In the genomic region with DNA sequence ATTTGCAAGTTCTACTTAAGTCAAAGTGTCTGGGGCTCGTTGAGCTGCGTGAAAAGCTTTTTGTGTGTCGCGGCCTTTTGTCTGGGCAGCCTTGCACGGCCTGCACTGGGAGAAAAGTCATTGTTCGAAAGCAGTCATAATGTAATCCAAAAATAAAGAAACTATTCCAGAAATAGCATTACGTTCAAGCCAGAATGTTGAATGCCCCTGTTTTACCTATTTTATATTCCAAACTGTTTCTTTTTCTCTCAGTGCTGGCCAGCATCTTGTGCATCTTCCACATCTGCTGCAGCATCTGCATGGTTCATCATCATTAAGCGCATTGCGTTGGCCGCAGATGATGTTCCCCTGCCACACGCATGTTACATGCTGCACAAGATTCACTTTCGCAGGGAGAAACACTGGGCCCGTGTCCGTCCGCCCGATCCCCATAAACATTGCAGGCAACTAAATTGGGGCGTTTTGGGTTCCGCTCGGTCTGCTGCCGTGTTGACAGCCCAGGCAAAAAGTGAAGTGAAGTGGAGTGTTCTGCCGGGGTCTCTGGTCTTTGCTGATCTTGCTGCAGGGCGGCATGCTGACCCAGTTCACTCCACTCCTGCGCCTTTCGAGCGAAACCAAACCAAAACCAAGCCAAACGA, we compare ENCODE assay signal across 1 fruit fly cellular context.
TF ChIP-seq lines count a peak whose summit lies in the region.

No protein-coding gene starts in this region.

TF ChIP-seq in whole organism, embryonic, 481 proteins besides CTCF, POLR2A, EP300 and RAD21 (continued from another document and continues in another):
- TF ChIP-seq ken (GFP tag; IDR thresholded peaks at IDR 0.05; lab: Robert Waterston, UW) (peak; percentile 62; the same call in 2 of the 3 replicates), danr (GFP tag; IDR thresholded peaks at IDR 0.05; lab: Robert Waterston, UW) (no peak), slou (GFP tag; optimal IDR thresholded peaks at IDR 0.05; lab: Kevin White, UChicago) (no peak), insv (GFP tag; optimal IDR thresholded peaks at IDR 0.05; lab: Kevin White, UChicago) (no peak), Oaz (GFP tag; IDR thresholded peaks at IDR 0.05; lab: Robert Waterston, UW) (peak; percentile 32; the same call in 1 of the 2 replicates), hth (optimal IDR thresholded peaks at IDR 0.05; lab: Kevin White, UChicago) (no peak), Hr51 (GFP tag; optimal IDR thresholded peaks at IDR 0.05; lab: Kevin White, UChicago) (peak in 1 of 2 experiments; percentile 51), CG1602 (GFP tag; optimal IDR thresholded peaks at IDR 0.05; lab: Kevin White, UChicago) (peak; percentile 41), chn (GFP tag; optimal IDR thresholded peaks at IDR 0.05; lab: Kevin White, UChicago) (peak; percentile 58), CG15514 (GFP tag; optimal IDR thresholded peaks at IDR 0.05; lab: Kevin White, UChicago) (no peak), tin (GFP tag; optimal IDR thresholded peaks at IDR 0.05; lab: Kevin White, UChicago) (peak; percentile 76), CG3847 (GFP tag; IDR thresholded peaks at IDR 0.05; lab: Robert Waterston, UW) (no peak), ewg (GFP tag; optimal IDR thresholded peaks at IDR 0.05; lab: Kevin White, UChicago) (peak; percentile 52), Deaf1 (tag; optimal IDR thresholded peaks at IDR 0.05; lab: Kevin White, UChicago) (no peak), BEAF-32 (GFP tag; optimal IDR thresholded peaks at IDR 0.05; lab: Kevin White, UChicago) (no peak), CG8765 (GFP tag; IDR thresholded peaks at IDR 0.05; lab: Robert Waterston, UW) (no peak), dimm (GFP tag; IDR thresholded peaks at IDR 0.05; lab: Robert Waterston, UW) (0 out of 2 replicates have a peak, but pooled peaks have one; percentile 40), CG30431 (GFP tag; optimal IDR thresholded peaks at IDR 0.05; lab: Kevin White, UChicago) (peak; percentile 41), toy (GFP tag; IDR thresholded peaks at IDR 0.05; lab: Robert Waterston, UW) (no peak), sug (tag; optimal IDR thresholded peaks at IDR 0.05; lab: Kevin White, UChicago) (no peak), grau (tag; optimal IDR thresholded peaks at IDR 0.05; lab: Kevin White, UChicago) (peak; percentile 38), sens-2 (GFP tag; IDR thresholded peaks at IDR 0.05; lab: Robert Waterston, UW) (peak; percentile 67), NfI (GFP tag; optimal IDR thresholded peaks at IDR 0.05; lab: Kevin White, UChicago) (peak; percentile 45), otp (GFP tag; IDR thresholded peaks at IDR 0.05; lab: Robert Waterston, UW) (peak; percentile 75), wor (GFP tag; IDR thresholded peaks at IDR 0.05; lab: Robert Waterston, UW) (peak; percentile 64), CHES-1-like (GFP tag; optimal IDR thresholded peaks at IDR 0.05; lab: Kevin White, UChicago) (peak; percentile 19), Dref (GFP tag; IDR thresholded peaks at IDR 0.05; lab: Robert Waterston, UW) (no peak), CG6254 (GFP tag; optimal IDR thresholded peaks at IDR 0.05; lab: Kevin White, UChicago) (peak; percentile 62), CG34376 (GFP tag; optimal IDR thresholded peaks at IDR 0.05; lab: Kevin White, UChicago) (no peak), Side (GFP tag; optimal IDR thresholded peaks at IDR 0.05; lab: Kevin White, UChicago) (peak; percentile 21), CG2199 (GFP tag; IDR thresholded peaks at IDR 0.05; lab: Robert Waterston, UW) (no peak), HLH3B (GFP tag; IDR thresholded peaks at IDR 0.05; lab: Robert Waterston, UW) (peak; percentile 68), sc (optimal IDR thresholded peaks at IDR 0.05; lab: Kevin White, UChicago) (no peak), sc (GFP tag; optimal IDR thresholded peaks at IDR 0.05; lab: Kevin White, UChicago) (peak; percentile 43), CG13287 (GFP tag; IDR thresholded peaks at IDR 0.05; lab: Robert Waterston, UW; ENCODE audit: partially characterized antibody) (no peak), Hmx (GFP tag; optimal IDR thresholded peaks at IDR 0.05; lab: Kevin White, UChicago) (no peak), dati (GFP tag; IDR thresholded peaks at IDR 0.05; lab: Robert Waterston, UW) (0 out of 2 replicates have a peak, but pooled peaks have one; percentile 27), CG12659 (GFP tag; optimal IDR thresholded peaks at IDR 0.05; lab: Kevin White, UChicago) (peak; percentile 28), CG4404 (GFP tag; IDR thresholded peaks at IDR 0.05; lab: Robert Waterston, UW) (0 out of 2 replicates have a peak, but pooled peaks have one; percentile 7), Myb (GFP tag; optimal IDR thresholded peaks at IDR 0.05; lab: Kevin White, UChicago) (peak; percentile 6), shn (GFP tag; optimal IDR thresholded peaks at IDR 0.05; lab: Kevin White, UChicago) (peak; percentile 30), cato (GFP tag; optimal IDR thresholded peaks at IDR 0.05; lab: Kevin White, UChicago; ENCODE audit: borderline replicate concordance) (peak; percentile 35), CG14965 (GFP tag; optimal IDR thresholded peaks at IDR 0.05; lab: Kevin White, UChicago; ENCODE audit: borderline replicate concordance) (peak; percentile 3), Doc2 (GFP tag; IDR thresholded peaks at IDR 0.05; lab: Robert Waterston, UW) (no peak), zfh2 (GFP tag; optimal IDR thresholded peaks at IDR 0.05; lab: Kevin White, UChicago) (no peak), CG17568 (GFP tag; optimal IDR thresholded peaks at IDR 0.05; lab: Kevin White, UChicago) (no peak), CG8089 (GFP tag; optimal IDR thresholded peaks at IDR 0.05; lab: Kevin White, UChicago) (peak; percentile 57), Bdp1 (GFP tag; optimal IDR thresholded peaks at IDR 0.05; lab: Kevin White, UChicago) (no peak), cad (GFP tag; optimal IDR thresholded peaks at IDR 0.05; lab: Kevin White, UChicago) (no peak), CG10366 (GFP tag; IDR thresholded peaks at IDR 0.05; lab: Robert Waterston, UW) (peak; percentile 63), Dbx (GFP tag; IDR thresholded peaks at IDR 0.05; lab: Robert Waterston, UW) (no peak), peb (GFP tag; IDR thresholded peaks at IDR 0.05; lab: Robert Waterston, UW) (peak; percentile 38; the same call in 1 of the 2 replicates), bowl (GFP tag; IDR thresholded peaks at IDR 0.05; lab: Robert Waterston, UW) (no peak), CG6765 (GFP tag; optimal IDR thresholded peaks at IDR 0.05; lab: Kevin White, UChicago) (no peak), eyg (GFP tag; optimal IDR thresholded peaks at IDR 0.05; lab: Kevin White, UChicago) (no peak), CG18476 (GFP tag; optimal IDR thresholded peaks at IDR 0.05; lab: Kevin White, UChicago) (peak; percentile 25), MTF-1 (GFP tag; optimal IDR thresholded peaks at IDR 0.05; lab: Kevin White, UChicago; ENCODE audit: borderline replicate concordance) (no peak), CG31224 (GFP tag; IDR thresholded peaks at IDR 0.05; lab: Robert Waterston, UW) (no peak), NFAT (GFP tag; IDR thresholded peaks at IDR 0.05; lab: Robert Waterston, UW) (no peak), Hr78 (GFP tag; optimal IDR thresholded peaks at IDR 0.05; lab: Kevin White, UChicago) (no peak), Nf-YA (GFP tag; IDR thresholded peaks at IDR 0.05; lab: Robert Waterston, UW) (peak; percentile 32; the same call in 1 of the 2 replicates), bcd (GFP tag; optimal IDR thresholded peaks at IDR 0.05; lab: Kevin White, UChicago) (peak; percentile 40), Dip3 (GFP tag; optimal IDR thresholded peaks at IDR 0.05; lab: Kevin White, UChicago) (no peak), CG30020 (tag; optimal IDR thresholded peaks at IDR 0.05; lab: Kevin White, UChicago) (no peak), ftz-f1 (GFP tag; optimal IDR thresholded peaks at IDR 0.05; lab: Kevin White, UChicago) (no peak), Blimp-1 (GFP tag; optimal IDR thresholded peaks at IDR 0.05; lab: Kevin White, UChicago) (peak; percentile 80), trem (tag; optimal IDR thresholded peaks at IDR 0.05; lab: Kevin White, UChicago) (peak; percentile 41), sisA (GFP tag; IDR thresholded peaks at IDR 0.05; lab: Robert Waterston, UW) (peak; percentile 83), CG14441 (GFP tag; IDR thresholded peaks at IDR 0.05; lab: Robert Waterston, UW) (peak; percentile 58), Kr (GFP tag; optimal IDR thresholded peaks at IDR 0.05; lab: Kevin White, UChicago) (no peak), twi (tag; optimal IDR thresholded peaks at IDR 0.05; lab: Kevin White, UChicago) (peak; percentile 75), Aef1 (GFP tag; IDR thresholded peaks at IDR 0.05; lab: Robert Waterston, UW) (peak; percentile 56; the same call in 2 of the 3 replicates), trh (GFP tag; optimal IDR thresholded peaks at IDR 0.05; lab: Kevin White, UChicago) (no peak), Sin3A (optimal IDR thresholded peaks at IDR 0.05; lab: Kevin White, UChicago) (no peak), CG15011 (GFP tag; optimal IDR thresholded peaks at IDR 0.05; lab: Kevin White, UChicago) (no peak), MBD-R2 (GFP tag; IDR thresholded peaks at IDR 0.05; lab: Robert Waterston, UW) (no peak), inv (GFP tag; IDR thresholded peaks at IDR 0.05; lab: Robert Waterston, UW; ENCODE audit: partially characterized antibody) (no peak), nom (GFP tag; optimal IDR thresholded peaks at IDR 0.05; lab: Kevin White, UChicago) (peak; percentile 88), CG7271 (tag; optimal IDR thresholded peaks at IDR 0.05; lab: Kevin White, UChicago) (no peak), CG14050 (GFP tag; IDR thresholded peaks at IDR 0.05; lab: Robert Waterston, UW) (peak; percentile 10; the same call in 1 of the 3 replicates), CG4328 (GFP tag; optimal IDR thresholded peaks at IDR 0.05; lab: Kevin White, UChicago) (no peak), CG1832 (GFP tag; optimal IDR thresholded peaks at IDR 0.05; lab: Kevin White, UChicago) (no peak), ap (GFP tag; IDR thresholded peaks at IDR 0.05; lab: Robert Waterston, UW) (peak; percentile 71), tup (GFP tag; optimal IDR thresholded peaks at IDR 0.05; lab: Kevin White, UChicago) (no peak), Ssrp (tag; optimal IDR thresholded peaks at IDR 0.05; lab: Kevin White, UChicago) (peak; percentile 60), CkIIα-i1 (GFP tag; IDR thresholded peaks at IDR 0.05; lab: Robert Waterston, UW) (no peak), CG14860 (GFP tag; IDR thresholded peaks at IDR 0.05; lab: Robert Waterston, UW; ENCODE audit: partially characterized antibody) (no peak), gfzf (GFP tag; optimal IDR thresholded peaks at IDR 0.05; lab: Kevin White, UChicago) (no peak), dan (GFP tag; IDR thresholded peaks at IDR 0.05; lab: Robert Waterston, UW) (no peak), Hr3 (GFP tag; optimal IDR thresholded peaks at IDR 0.05; lab: Kevin White, UChicago) (peak; percentile 31), pnt (GFP tag; optimal IDR thresholded peaks at IDR 0.05; lab: Kevin White, UChicago) (peak; percentile 32), sens (GFP tag; lab: Kevin White, UChicago) (peak; percentile 94), phol (tag; optimal IDR thresholded peaks at IDR 0.05; lab: Kevin White, UChicago) (peak; percentile 66), CG3838 (GFP tag; optimal IDR thresholded peaks at IDR 0.05; lab: Kevin White, UChicago) (no peak), wdn (GFP tag; IDR thresholded peaks at IDR 0.05; lab: Robert Waterston, UW) (no peak), CG15479 (GFP tag; optimal IDR thresholded peaks at IDR 0.05; lab: Kevin White, UChicago) (no peak), CG7372 (GFP tag; IDR thresholded peaks at IDR 0.05; lab: Robert Waterston, UW) (no peak), Lim3 (GFP tag; IDR thresholded peaks at IDR 0.05; lab: Robert Waterston, UW) (peak; percentile 26; the same call in 1 of the 2 replicates), CG6272 (GFP tag; IDR thresholded peaks at IDR 0.05; lab: Robert Waterston, UW) (no peak), CG32767 (GFP tag; IDR thresholded peaks at IDR 0.05; lab: Robert Waterston, UW) (no peak), zen (tag; optimal IDR thresholded peaks at IDR 0.05; lab: Kevin White, UChicago) (no peak), gt (GFP tag; IDR thresholded peaks at IDR 0.05; lab: Robert Waterston, UW) (peak; percentile 59; the same call in 1 of the 2 replicates), Hmr (GFP tag; optimal IDR thresholded peaks at IDR 0.05; lab: Kevin White, UChicago) (no peak), dmrt99B (tag; optimal IDR thresholded peaks at IDR 0.05; lab: Kevin White, UChicago) (peak; percentile 69), Dip2 (GFP tag; IDR thresholded peaks at IDR 0.05; lab: Robert Waterston, UW) (no peak), CG1233 (GFP tag; optimal IDR thresholded peaks at IDR 0.05; lab: Kevin White, UChicago) (no peak), ash1 (GFP tag; optimal IDR thresholded peaks at IDR 0.05; lab: Kevin White, UChicago) (no peak), hbn (GFP tag; IDR thresholded peaks at IDR 0.05; lab: Robert Waterston, UW; ENCODE audit: partially characterized antibody) (no peak), B-H1 (GFP tag; IDR thresholded peaks at IDR 0.05; lab: Robert Waterston, UW) (0 out of 3 replicates have a peak, but pooled peaks have one; percentile 29), HLHmδ (GFP tag; optimal IDR thresholded peaks at IDR 0.05; lab: Kevin White, UChicago) (no peak), CG32532 (GFP tag; IDR thresholded peaks at IDR 0.05; lab: Robert Waterston, UW) (no peak), CG10431 (GFP tag; optimal IDR thresholded peaks at IDR 0.05; lab: Kevin White, UChicago) (no peak), Sry-β (GFP tag; optimal IDR thresholded peaks at IDR 0.05; lab: Kevin White, UChicago) (no peak), CG43689 (GFP tag; IDR thresholded peaks at IDR 0.05; lab: Robert Waterston, UW) (no peak), CG2129 (GFP tag; IDR thresholded peaks at IDR 0.05; lab: Robert Waterston, UW; ENCODE audit: partially characterized antibody) (no peak), HHEX (GFP tag; optimal IDR thresholded peaks at IDR 0.05; lab: Kevin White, UChicago) (no peak), Rfx (GFP tag; IDR thresholded peaks at IDR 0.05; lab: Robert Waterston, UW) (no peak), CG9727 (GFP tag; optimal IDR thresholded peaks at IDR 0.05; lab: Kevin White, UChicago) (peak; percentile 39), CG10209 (GFP tag; optimal IDR thresholded peaks at IDR 0.05; lab: Kevin White, UChicago) (peak; percentile 21), CG3163 (GFP tag; optimal IDR thresholded peaks at IDR 0.05; lab: Kevin White, UChicago) (peak; percentile 15), CG17361 (GFP tag; IDR thresholded peaks at IDR 0.05; lab: Robert Waterston, UW) (peak; percentile 48; the same call in 1 of the 3 replicates), CG6813 (GFP tag; optimal IDR thresholded peaks at IDR 0.05; lab: Kevin White, UChicago) (no peak), zf30C (GFP tag; optimal IDR thresholded peaks at IDR 0.05; lab: Kevin White, UChicago) (no peak), ab (GFP tag; optimal IDR thresholded peaks at IDR 0.05; lab: Kevin White, UChicago) (no peak), CG31365 (tag; optimal IDR thresholded peaks at IDR 0.05; lab: Kevin White, UChicago) (no peak)
